Worm (Caenorhabditis elegans): ENCODE measurements around the gene C01G10.10.

ce11 chrV:15127955-15128354, 45.7 kb upstream of the C01G10.10 start, which contains the start of gene srr-7:
- no peak for TF ChIP-seq ama-1 (optimal IDR thresholded peaks at IDR 0.05)
- TF ChIP-seq scrt-1 (GFP tag; IDR thresholded peaks at IDR 0.05), result no peak
- TF ChIP-seq hmbx-1 (tag; optimal IDR thresholded peaks at IDR 0.05), result no peak
